Worm (Caenorhabditis elegans) whole organism, young adult: ENCODE data around the gene ugt-32.

ENCODE experiments used
- F22D6.2 ChIP-seq: sonication (generic microtip); optimal IDR thresholded peaks from 2 replicates; lab custom pipeline; 2016; ENCODE audit warnings: mild to moderate bottlenecking, missing genetic modification characterization, missing compliant biosample characterization
- F49E8.2 ChIP-seq: sonication (generic microtip); optimal IDR thresholded peaks from 3 replicates; lab custom pipeline; 2017; ENCODE audit warnings: missing genetic modification characterization, mild to moderate bottlenecking, missing compliant biosample characterization, antibody characterized with exemption, moderate library complexity; ENCODE audit not compliant: insufficient read depth
- ZK185.1 ChIP-seq: sonication (generic microtip); optimal IDR thresholded peaks from 2 replicates; lab custom pipeline; 2016; ENCODE audit warnings: mild to moderate bottlenecking, missing genetic modification characterization, missing compliant biosample characterization; ENCODE audit not compliant: poor library complexity, severe bottlenecking
- him-1 ChIP-seq: sonication (generic microtip); optimal IDR thresholded peaks from 2 replicates; lab custom pipeline; 2016; ENCODE audit warnings: missing genotype, missing genetic modification reagents, missing genetic modification characterization, missing compliant biosample characterization
- lir-1 ChIP-seq: fragments of 200-800 bp; sonication (Bioruptor generic); conservative IDR thresholded peaks from 2 replicates; pipeline ENCODE4 v1.3.6; 2022; ENCODE audit warnings: missing genetic modification reagents, missing genetic modification characterization, missing compliant biosample characterization
- lsy-27 ChIP-seq: sonication (generic microtip); optimal IDR thresholded peaks from 2 replicates; lab custom pipeline; 2017; ENCODE audit warnings: missing genetic modification characterization, mild to moderate bottlenecking, missing compliant biosample characterization, antibody characterized with exemption, missing genotype, borderline replicate concordance; ENCODE audit not compliant: insufficient read depth
- madf-10 ChIP-seq: sonication (generic microtip); optimal IDR thresholded peaks from 2 replicates; lab custom pipeline; 2016; ENCODE audit warnings: mild to moderate bottlenecking, missing genetic modification characterization, missing compliant biosample characterization
- rcor-1 ChIP-seq: fragments of 200-800 bp; sonication (Bioruptor generic); IDR thresholded peaks from 2 replicates; pipeline ENCODE4 v1.3.6; 2022; ENCODE audit warnings: missing genetic modification reagents, missing genetic modification characterization, missing compliant biosample characterization
- snpc-1.1 ChIP-seq: sonication (generic microtip); optimal IDR thresholded peaks from 2 replicates; lab custom pipeline; 2017; ENCODE audit warnings: missing genetic modification characterization, mild to moderate bottlenecking, missing compliant biosample characterization, antibody characterized with exemption, moderate library complexity, missing genotype, missing genetic modification reagents; ENCODE audit not compliant: insufficient read depth
- sptf-2 ChIP-seq: fragments of 200-800 bp; sonication (Bioruptor generic); optimal IDR thresholded peaks from 2 replicates; lab custom pipeline; 2018; ENCODE audit warnings: mild to moderate bottlenecking, missing genetic modification characterization, missing compliant biosample characterization
- unc-62 ChIP-seq: fragments of 150-350 bp; optimal IDR thresholded peaks from 2 replicates; lab custom pipeline; 2014; ENCODE audit warnings: missing biosample characterization, missing genetic modification reagents, missing genetic modification characterization

DNA sequence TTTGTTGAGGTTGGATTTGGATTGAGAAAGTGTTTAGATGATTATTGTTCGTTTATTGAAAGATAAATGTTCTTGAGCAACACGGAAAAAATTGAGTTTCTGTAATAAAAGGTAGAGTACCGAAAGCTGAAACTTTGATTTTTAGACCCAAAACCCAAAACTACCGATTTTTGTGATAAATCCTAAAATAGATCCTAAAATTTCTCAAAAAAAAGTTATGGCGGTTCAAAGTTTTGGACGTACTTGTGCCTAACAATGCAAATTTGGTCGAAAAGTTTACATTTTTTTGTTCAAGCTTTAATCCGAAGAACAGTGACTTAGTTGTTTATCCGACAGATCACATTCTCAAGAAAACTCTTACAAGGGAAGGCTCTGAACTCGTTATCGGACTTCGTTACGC is 3.5 kb upstream of the ugt-32 start, which contains the start of gene nhr-185:
- no peak for TF ChIP-seq F49E8.2
- TF ChIP-seq F22D6.2 (tag; lab: Kevin White, UChicago), result no peak
- no peak for TF ChIP-seq rcor-1 (GFP tag; lab: Robert Waterston, UW)
- no peak for TF ChIP-seq unc-62 (GFP tag; lab: Kevin White, UChicago)
- no peak for TF ChIP-seq sptf-2
- no peak for TF ChIP-seq ZK185.1 (tag; lab: Kevin White, UChicago)
- TF ChIP-seq lir-1 (GFP tag; lab: Robert Waterston, UW), result no peak
- TF ChIP-seq madf-10, result no peak
- TF ChIP-seq lsy-27 (tag; lab: Kevin White, UChicago), result no peak
- no peak for TF ChIP-seq snpc-1.1 (tag; lab: Kevin White, UChicago)
- no peak for TF ChIP-seq him-1 (tag; lab: Kevin White, UChicago)
